Worm (Caenorhabditis elegans) whole organism, young adult: ENCODE measurements around the gene C14A4.12.

ENCODE experiments used
- B0336.3 ChIP-seq: fragments of 200-800 bp; sonication (Bioruptor generic); IDR thresholded peaks from 2 replicates; pipeline ENCODE4 v1.3.6; 2022; ENCODE audit warnings: missing genetic modification characterization, missing compliant biosample characterization
- D2030.7 ChIP-seq: fragments of 200-800 bp; sonication (Bioruptor generic); IDR thresholded peaks from 2 replicates; pipeline ENCODE4 v1.3.6; 2022; ENCODE audit warnings: missing genetic modification reagents, missing genetic modification characterization, missing compliant biosample characterization
- F23B12.7 ChIP-seq: sonication (generic microtip); optimal IDR thresholded peaks from 2 replicates; lab custom pipeline; 2017; ENCODE audit warnings: missing genetic modification characterization, mild to moderate bottlenecking, missing compliant biosample characterization, antibody characterized with exemption, moderate library complexity; ENCODE audit not compliant: insufficient read depth
- F55B11.4 ChIP-seq: sonication (generic microtip); optimal IDR thresholded peaks from 2 replicates; lab custom pipeline; 2016; ENCODE audit warnings: missing compliant biosample characterization, missing genetic modification characterization, borderline replicate concordance; ENCODE audit not compliant: insufficient read depth
- K11D2.4 ChIP-seq: fragments of 200-800 bp; sonication (Bioruptor generic); IDR thresholded peaks from 2 replicates; pipeline ENCODE4 v1.3.6; 2022; ENCODE audit warnings: missing genetic modification reagents, missing genetic modification characterization, missing compliant biosample characterization
- T07F8.4 ChIP-seq: sonication (generic microtip); optimal IDR thresholded peaks from 2 replicates; lab custom pipeline; 2016; ENCODE audit warnings: mild to moderate bottlenecking, missing genetic modification characterization, moderate library complexity, missing compliant biosample characterization
- T26A5.8 ChIP-seq: sonication (generic microtip); optimal IDR thresholded peaks from 2 replicates; lab custom pipeline; 2016; ENCODE audit warnings: missing genetic modification characterization, missing compliant biosample characterization
- Y79H2A.3 ChIP-seq: fragments of 200-800 bp; sonication (Bioruptor generic); conservative IDR thresholded peaks from 2 replicates; pipeline ENCODE4 v1.3.6; 2022; ENCODE audit warnings: missing genetic modification reagents, missing genetic modification characterization, missing compliant biosample characterization
- ZK185.1 ChIP-seq: sonication (generic microtip); optimal IDR thresholded peaks from 2 replicates; lab custom pipeline; 2016; ENCODE audit warnings: mild to moderate bottlenecking, missing genetic modification characterization, missing compliant biosample characterization; ENCODE audit not compliant: poor library complexity, severe bottlenecking
- attf-3 ChIP-seq: fragments of 200-800 bp; sonication (Bioruptor generic); conservative IDR thresholded peaks from 2 replicates; pipeline ENCODE4 v1.3.6; 2022; ENCODE audit warnings: missing genetic modification reagents, missing genetic modification characterization, missing compliant biosample characterization
- attf-5 ChIP-seq: fragments of 200-800 bp; sonication (Bioruptor generic); optimal IDR thresholded peaks from 2 replicates; lab custom pipeline; 2018; ENCODE audit warnings: mild to moderate bottlenecking, missing genetic modification characterization, missing compliant biosample characterization
- attf-6 ChIP-seq: fragments of 200-800 bp; sonication (Bioruptor generic); IDR thresholded peaks from 2 replicates; pipeline ENCODE4 v1.3.6; 2022; ENCODE audit warnings: missing genetic modification reagents, missing genetic modification characterization, missing compliant biosample characterization
- cebp-1 ChIP-seq, 2 experiments: fragments of 200-800 bp in 1 of 2; sonication (Bioruptor generic) in 1 of 2; sonication (generic microtip) in 1 of 2; IDR thresholded peaks in 1 of 2; optimal IDR thresholded peaks in 1 of 2; 2 replicates each; pipeline versions ENCODE4 v1.3.6 to Lab custom; 2017 to 2022; ENCODE audit warnings: missing compliant biosample characterization in 2 of 2, missing genetic modification characterization in 2 of 2, mild to moderate bottlenecking in 1 of 2, missing genetic modification reagents in 1 of 2, moderate library complexity in 1 of 2
- cebp-2 ChIP-seq: fragments of 200-800 bp; sonication (Bioruptor generic); IDR thresholded peaks from 2 replicates; pipeline ENCODE4 v1.3.6; 2022; ENCODE audit warnings: missing genetic modification characterization, missing compliant biosample characterization
- ceh-100 ChIP-seq: fragments of 200-800 bp; sonication (Bioruptor generic); IDR thresholded peaks from 2 replicates; pipeline ENCODE4 v1.3.6; 2022; ENCODE audit warnings: missing genetic modification reagents, missing genetic modification characterization, missing compliant biosample characterization
- ceh-58 ChIP-seq: fragments of 200-800 bp; sonication (Bioruptor generic); IDR thresholded peaks from 2 replicates; pipeline ENCODE4 v1.3.6; 2022; ENCODE audit warnings: missing genetic modification characterization, missing compliant biosample characterization
- ceh-91 ChIP-seq: fragments of 200-800 bp; sonication (Bioruptor generic); IDR thresholded peaks from 2 replicates; pipeline ENCODE4 v1.3.6; 2022; ENCODE audit warnings: missing genetic modification reagents, missing genetic modification characterization, missing compliant biosample characterization
- efl-1 ChIP-seq: fragments of 150-350 bp; optimal IDR thresholded peaks from 2 replicates; lab custom pipeline; 2014; ENCODE audit warnings: missing biosample characterization, missing genetic modification reagents, missing genetic modification characterization
- ekl-4 ChIP-seq: fragments of 200-800 bp; sonication (Bioruptor generic); IDR thresholded peaks from 2 replicates; pipeline ENCODE4 v1.3.6; 2022; ENCODE audit warnings: missing genetic modification reagents, missing genetic modification characterization, missing compliant biosample characterization
- ets-4 ChIP-seq: fragments of 200-800 bp; sonication (Bioruptor generic); optimal IDR thresholded peaks from 2 replicates; lab custom pipeline; 2018; ENCODE audit warnings: mild to moderate bottlenecking, missing genetic modification characterization, missing compliant biosample characterization
- fkh-3 ChIP-seq: sonication (generic microtip); optimal IDR thresholded peaks from 2 replicates; lab custom pipeline; 2016; ENCODE audit warnings: mild to moderate bottlenecking, missing genetic modification characterization, missing compliant biosample characterization
- him-1 ChIP-seq: sonication (generic microtip); optimal IDR thresholded peaks from 2 replicates; lab custom pipeline; 2016; ENCODE audit warnings: missing genotype, missing genetic modification reagents, missing genetic modification characterization, missing compliant biosample characterization
- hmg-1.2 ChIP-seq: fragments of 200-800 bp; sonication (Bioruptor generic); IDR thresholded peaks from 2 replicates; pipeline ENCODE4 v1.3.6; 2022; ENCODE audit warnings: missing genetic modification reagents, missing genetic modification characterization, missing compliant biosample characterization
- let-526 ChIP-seq: fragments of 200-800 bp; sonication (Bioruptor generic); IDR thresholded peaks from 2 replicates; pipeline ENCODE4 v1.3.6; 2022; ENCODE audit warnings: missing genetic modification reagents, missing genetic modification characterization, missing compliant biosample characterization
- lin-35 ChIP-seq, 3 experiments: fragments of 150-350 bp in 2 of 3; sonication (generic microtip) in 1 of 3; optimal IDR thresholded peaks; 2 replicates each; lab custom pipeline; 2014 to 2018; ENCODE audit warnings: missing biosample characterization in 3 of 3, missing genetic modification characterization in 3 of 3, missing genetic modification reagents in 3 of 3
- lin-40 ChIP-seq: sonication (generic microtip); optimal IDR thresholded peaks from 2 replicates; lab custom pipeline; 2016; ENCODE audit warnings: missing genetic modification characterization, mild to moderate bottlenecking, missing compliant biosample characterization, missing genotype, missing genetic modification reagents
- lir-1 ChIP-seq: fragments of 200-800 bp; sonication (Bioruptor generic); conservative IDR thresholded peaks from 2 replicates; pipeline ENCODE4 v1.3.6; 2022; ENCODE audit warnings: missing genetic modification reagents, missing genetic modification characterization, missing compliant biosample characterization
- mcd-1 ChIP-seq: fragments of 200-800 bp; sonication (Bioruptor generic); IDR thresholded peaks from 2 replicates; pipeline ENCODE4 v1.3.6; 2022; ENCODE audit warnings: missing genetic modification reagents, missing genetic modification characterization, missing compliant biosample characterization
- mes-4 ChIP-seq: sonication (generic microtip); optimal IDR thresholded peaks from 2 replicates; lab custom pipeline; 2016; ENCODE audit warnings: missing genotype, missing genetic modification characterization, missing compliant biosample characterization
- nfyb-1 ChIP-seq: fragments of 200-800 bp; sonication (Bioruptor generic); IDR thresholded peaks from 2 replicates; pipeline ENCODE4 v1.3.6; 2022; ENCODE audit warnings: missing genetic modification reagents, missing genetic modification characterization, missing compliant biosample characterization
- nhr-179 ChIP-seq: sonication (generic microtip); optimal IDR thresholded peaks from 2 replicates; lab custom pipeline; 2016; ENCODE audit warnings: mild to moderate bottlenecking, missing genetic modification characterization, missing compliant biosample characterization
- nhr-80 ChIP-seq: sonication (generic microtip); optimal IDR thresholded peaks from 2 replicates; lab custom pipeline; 2016; ENCODE audit warnings: missing genetic modification characterization, missing compliant biosample characterization
- nhr-90 ChIP-seq: sonication (generic microtip); optimal IDR thresholded peaks from 2 replicates; lab custom pipeline; 2016; ENCODE audit warnings: missing genotype, mild to moderate bottlenecking, missing genetic modification characterization, missing compliant biosample characterization
- rpc-1 ChIP-seq, 2 experiments: fragments of 150-350 bp in 1 of 2; sonication (generic microtip) in 1 of 2; optimal IDR thresholded peaks; 2 replicates each; lab custom pipeline; 2014 to 2018; ENCODE audit warnings: missing biosample characterization in 1 of 2, missing genetic modification characterization in 1 of 2, missing genetic modification reagents in 1 of 2, missing genotype in 1 of 2
- sea-2 ChIP-seq: fragments of 200-800 bp; sonication (Bioruptor generic); IDR thresholded peaks from 2 replicates; pipeline ENCODE4 v1.3.6; 2022; ENCODE audit warnings: missing genetic modification characterization, missing compliant biosample characterization
- snpc-1.3 ChIP-seq: sonication (generic microtip); optimal IDR thresholded peaks from 2 replicates; lab custom pipeline; 2017; ENCODE audit warnings: missing genetic modification characterization, mild to moderate bottlenecking, missing compliant biosample characterization, antibody characterized with exemption, moderate library complexity, missing genotype, missing genetic modification reagents; ENCODE audit not compliant: insufficient read depth
- snpc-4 ChIP-seq, 5 experiments: fragments of 150-350 bp in 1 of 5; sonication (generic microtip) in 4 of 5; optimal IDR thresholded peaks; 2 replicates each; lab custom pipeline; 2014 to 2018; ENCODE audit warnings: missing genetic modification characterization in 5 of 5, missing biosample characterization in 3 of 5, antibody characterized with exemption in 2 of 5, mild to moderate bottlenecking in 2 of 5, missing compliant biosample characterization in 2 of 5, missing genotype in 2 of 5, moderate library complexity in 2 of 5, missing genetic modification reagents in 1 of 5
- unc-62 ChIP-seq: fragments of 150-350 bp; optimal IDR thresholded peaks from 2 replicates; lab custom pipeline; 2014; ENCODE audit warnings: missing biosample characterization, missing genetic modification reagents, missing genetic modification characterization
- ztf-25 ChIP-seq: fragments of 200-800 bp; sonication (Bioruptor generic); IDR thresholded peaks from 2 replicates; pipeline ENCODE4 v1.3.6; 2022; ENCODE audit warnings: missing genetic modification reagents, missing genetic modification characterization, missing compliant biosample characterization
- ztf-28 ChIP-seq: fragments of 200-800 bp; sonication (Bioruptor generic); IDR thresholded peaks from 2 replicates; pipeline ENCODE4 v1.3.6; 2022; ENCODE audit warnings: missing genetic modification reagents, missing genetic modification characterization, missing compliant biosample characterization

Gene C14A4.12

DNA sequence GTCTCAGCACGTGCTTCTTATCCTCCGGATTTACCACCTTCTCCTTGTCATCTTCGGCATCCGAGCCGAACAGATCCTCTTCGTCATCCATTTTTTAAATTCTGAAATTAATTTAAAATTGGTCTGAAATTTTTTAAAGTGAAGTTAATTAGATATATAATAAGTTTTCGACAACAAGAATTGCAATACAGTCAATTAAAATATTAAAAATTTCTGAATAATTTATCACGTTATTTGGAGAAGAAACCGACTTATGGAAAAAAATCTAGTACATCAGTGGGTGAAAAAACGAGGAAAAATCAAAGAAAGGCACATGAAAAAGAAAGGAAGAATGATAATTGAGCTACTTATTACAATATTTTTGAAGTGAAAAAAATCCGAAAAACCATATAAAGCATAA lies 7.3 kb upstream of the C14A4.12 start, which contains the start of gene taf-13:
Gene taf-13, minus strand, starts transcription at position 101 of the 400 bp plus-strand sequence.
- TF ChIP-seq cebp-1 (GFP tag; IDR thresholded peaks at IDR 0.05; lab: Robert Waterston, UW) = no peak
- no peak for TF ChIP-seq cebp-1 (tag; optimal IDR thresholded peaks at IDR 0.05; lab: Kevin White, UChicago)
- TF ChIP-seq fkh-3 (tag; lab: Kevin White, UChicago) = no peak
- TF ChIP-seq let-526 (GFP tag; lab: Robert Waterston, UW) = no peak
- no peak for TF ChIP-seq ztf-28 (GFP tag; lab: Robert Waterston, UW)
- TF ChIP-seq snpc-1.3 (tag; lab: Kevin White, UChicago) = no peak
- no peak for TF ChIP-seq ceh-58
- TF ChIP-seq attf-6 = no peak
- no peak for TF ChIP-seq ekl-4 (GFP tag; lab: Robert Waterston, UW)
- no peak for TF ChIP-seq K11D2.4
- TF ChIP-seq hmg-1.2 (GFP tag; lab: Robert Waterston, UW) = no peak

DNA sequence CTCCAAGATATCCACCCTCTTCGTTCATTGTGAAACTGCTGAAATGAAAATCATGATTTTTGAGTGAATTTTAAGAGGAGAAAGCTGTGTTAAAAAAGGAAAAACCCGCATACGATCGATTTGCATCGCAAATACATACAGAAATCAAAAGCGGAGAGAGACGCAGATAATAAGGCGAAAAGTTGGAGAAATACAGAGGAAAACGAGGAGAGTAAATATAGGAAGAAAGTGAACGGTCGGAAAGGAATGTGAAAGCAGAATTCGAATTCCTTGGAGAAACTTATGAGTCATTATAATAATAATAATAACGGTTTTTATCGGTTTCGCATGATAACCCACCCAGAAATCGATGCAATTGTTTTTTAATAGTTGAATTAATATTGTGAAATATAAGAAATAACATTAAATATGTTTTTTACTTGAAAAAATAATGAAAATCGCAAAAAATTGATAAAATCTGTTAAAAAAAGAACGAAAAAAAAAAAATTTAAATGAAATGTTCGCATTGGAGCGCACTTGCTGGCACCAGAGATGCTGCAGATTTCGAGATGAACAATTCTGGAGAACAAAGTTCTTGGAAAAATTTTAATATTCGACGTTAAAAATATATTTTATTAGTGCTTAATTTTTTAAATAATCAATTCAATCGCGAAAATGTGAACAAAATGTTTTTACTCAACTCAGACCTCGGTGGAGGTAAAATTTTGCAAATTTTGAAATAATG lies 5.4 kb upstream of the C14A4.12 start, which contains the start of gene ccm-3:
Gene ccm-3, minus strand, starts transcription at position 38 of the 724 bp plus-strand sequence.
- TF ChIP-seq F23B12.7 (tag; lab: Kevin White, UChicago) (peak; percentile 1), cebp-2 (GFP tag; lab: Robert Waterston, UW) (no peak), mcd-1 (GFP tag; lab: Robert Waterston, UW) (peak; percentile 84), sea-2 (GFP tag; lab: Robert Waterston, UW) (no peak), ceh-100 (GFP tag; lab: Robert Waterston, UW) (peak; percentile 69; the same call in 1 of the 2 replicates), nhr-80 (tag; lab: Kevin White, UChicago) (peak; percentile 32), attf-5 (GFP tag; lab: Kevin White, UChicago) (peak; percentile 79), mes-4 (tag; lab: Kevin White, UChicago) (no peak), efl-1 (GFP tag; lab: Kevin White, UChicago) (peak; percentile 10), hmg-1.2 (GFP tag; lab: Robert Waterston, UW) (peak; percentile 32; the same call in 1 of the 2 replicates), lin-35 (GFP tag; optimal IDR thresholded peaks at IDR 0.05; lab: Kevin White, UChicago) (peak in 1 of 3 experiments; percentile 36)

DNA sequence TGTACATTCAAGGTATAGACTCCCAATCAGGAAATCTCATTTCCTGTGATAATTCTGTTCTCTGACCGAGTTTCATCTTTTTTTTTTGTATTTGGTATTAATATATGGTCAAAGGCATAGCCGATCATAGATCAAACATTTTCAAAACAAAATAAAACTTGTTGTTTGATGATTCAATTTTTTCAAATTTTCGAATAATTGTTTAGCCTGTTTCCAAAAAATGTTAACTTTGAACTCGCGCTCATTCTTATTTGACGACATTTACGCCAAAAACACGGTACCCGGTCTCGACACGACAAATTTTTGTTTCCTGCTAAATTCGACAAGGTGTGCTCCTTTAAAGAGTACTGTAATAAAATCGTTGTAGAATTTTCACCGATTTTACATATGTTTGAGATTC lies 4.0 kb upstream of the C14A4.12 start:
- TF ChIP-seq nhr-90 (tag; lab: Kevin White, UChicago) (no peak), unc-62 (GFP tag; lab: Kevin White, UChicago) (no peak), D2030.7 (GFP tag; lab: Robert Waterston, UW) (no peak), ZK185.1 (tag; lab: Kevin White, UChicago) (no peak), let-526 (GFP tag; lab: Robert Waterston, UW) (no peak), attf-5 (GFP tag; lab: Kevin White, UChicago) (no peak)

DNA sequence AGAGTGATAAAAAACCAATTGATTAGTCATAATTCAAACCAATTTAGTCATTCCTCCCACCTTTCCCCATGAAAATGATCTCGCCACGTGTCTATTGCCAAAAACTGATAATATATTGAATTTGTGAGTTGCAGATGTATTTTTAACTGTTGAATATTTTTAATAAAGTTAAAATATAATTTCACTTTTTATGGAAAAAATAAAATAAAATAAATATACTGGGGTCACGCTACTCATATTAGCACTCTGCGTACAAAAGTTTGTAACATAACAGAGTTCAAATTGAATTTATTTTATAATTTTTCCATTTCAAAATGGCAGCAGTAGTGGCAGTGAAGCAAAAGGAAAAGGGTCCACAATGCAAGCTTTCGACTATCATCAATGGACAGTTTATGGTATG lies 5.3 kb downstream of the C14A4.12 start, which contains the start of gene C14A4.13:
Gene C14A4.13, plus strand, starts transcription at position 301 of the 400 bp plus-strand sequence.
- TF ChIP-seq nhr-179 (no peak), unc-62 (GFP tag; lab: Kevin White, UChicago) (no peak), B0336.3 (no peak), nfyb-1 (GFP tag; lab: Robert Waterston, UW) (no peak), lin-40 (tag; lab: Kevin White, UChicago) (no peak), F55B11.4 (tag; lab: Kevin White, UChicago) (no peak), rpc-1 (optimal IDR thresholded peaks at IDR 0.05; lab: Kevin White, UChicago) (no peak), rpc-1 (tag; optimal IDR thresholded peaks at IDR 0.05; lab: Kevin White, UChicago) (no peak), Y79H2A.3 (GFP tag; lab: Robert Waterston, UW) (no peak), lir-1 (no peak), ztf-25 (no peak), ets-4 (GFP tag; lab: Kevin White, UChicago) (no peak), F23B12.7 (tag; lab: Kevin White, UChicago) (no peak), T26A5.8 (tag; lab: Kevin White, UChicago) (no peak), ceh-91 (GFP tag; lab: Robert Waterston, UW) (no peak), K11D2.4 (no peak), attf-3 (GFP tag; lab: Robert Waterston, UW) (no peak), snpc-4 (GFP tag; optimal IDR thresholded peaks at IDR 0.05; lab: Kevin White, UChicago) (no peak), snpc-4 (tag; optimal IDR thresholded peaks at IDR 0.05; lab: Kevin White, UChicago) (no peak), him-1 (tag; lab: Kevin White, UChicago) (no peak), T07F8.4 (tag; lab: Kevin White, UChicago) (no peak)
